Fruit fly (Drosophila melanogaster) whole organism, prepupa: ENCODE measurements around the gene CG43179.

Experiments used
- Blimp-1 ChIP-seq: fragments of 200-800 bp; sonication (Bioruptor generic); optimal IDR thresholded peaks from 3 replicates; lab custom pipeline; 2017; ENCODE audit warnings: missing biosample characterization, missing genetic modification characterization, mild to moderate bottlenecking, moderate library complexity, missing genetic modification reagents
- CG10631 ChIP-seq: fragments of 200-800 bp; sonication (Bioruptor generic); optimal IDR thresholded peaks from 2 replicates; lab custom pipeline; 2016; ENCODE audit warnings: missing biosample characterization, missing genetic modification characterization
- CG11294 ChIP-seq: fragments of 200-800 bp; sonication (Bioruptor generic); IDR thresholded peaks from 2 replicates; pipeline ENCODE4 v1.3.6; 2022; ENCODE audit warnings: missing biosample characterization, missing genetic modification characterization
- CG11762 ChIP-seq: fragments of 200-800 bp; sonication (Bioruptor generic); optimal IDR thresholded peaks from 3 replicates; lab custom pipeline; 2016; ENCODE audit warnings: missing biosample characterization, missing genetic modification characterization; ENCODE audit not compliant: insufficient read depth
- CG1621 ChIP-seq: fragments of 200-800 bp; sonication (Bioruptor generic); optimal IDR thresholded peaks from 3 replicates; lab custom pipeline; 2018; ENCODE audit warnings: missing biosample characterization, mild to moderate bottlenecking, missing genetic modification characterization
- CG3032 ChIP-seq: fragments of 200-800 bp; optimal IDR thresholded peaks from 2 replicates; lab custom pipeline; 2019; ENCODE audit warnings: missing biosample characterization, mild to moderate bottlenecking, missing genetic modification characterization, moderate library complexity
- CG31627 ChIP-seq: fragments of 200-800 bp; sonication (Bioruptor generic); optimal IDR thresholded peaks from 3 replicates; lab custom pipeline; 2016; ENCODE audit warnings: missing biosample characterization, missing genetic modification characterization
- CG32006 ChIP-seq: fragments of 200-800 bp; sonication (Bioruptor generic); optimal IDR thresholded peaks from 3 replicates; lab custom pipeline; 2017; ENCODE audit warnings: missing biosample characterization, mild to moderate bottlenecking, missing genetic modification characterization
- CG34406 ChIP-seq: fragments of 200-800 bp; sonication (Bioruptor generic); optimal IDR thresholded peaks from 3 replicates; lab custom pipeline; 2016; ENCODE audit warnings: missing biosample characterization, missing genetic modification characterization
- CG3919 ChIP-seq: fragments of 200-800 bp; sonication (Bioruptor generic); optimal IDR thresholded peaks from 3 replicates; lab custom pipeline; 2016; ENCODE audit warnings: missing biosample characterization, missing genetic modification characterization
- CG4318 ChIP-seq: fragments of 200-800 bp; sonication (Bioruptor generic); optimal IDR thresholded peaks from 3 replicates; lab custom pipeline; 2017; ENCODE audit warnings: missing biosample characterization, mild to moderate bottlenecking, missing genetic modification characterization
- CG6163 ChIP-seq: fragments of 200-800 bp; sonication (Bioruptor generic); IDR thresholded peaks from 3 replicates; pipeline ENCODE4 v1.3.6; 2022; ENCODE audit warnings: missing biosample characterization, missing genetic modification characterization
- CG6276 ChIP-seq: fragments of 200-800 bp; sonication (Bioruptor generic); optimal IDR thresholded peaks from 2 replicates; lab custom pipeline; 2017; ENCODE audit warnings: missing biosample characterization, mild to moderate bottlenecking, missing genetic modification characterization
- CG6792 ChIP-seq: fragments of 200-800 bp; sonication (Bioruptor generic); optimal IDR thresholded peaks from 3 replicates; lab custom pipeline; 2016; ENCODE audit warnings: missing biosample characterization, missing genetic modification characterization
- CG6854 ChIP-seq: fragments of 200-800 bp; sonication (Bioruptor generic); optimal IDR thresholded peaks from 2 replicates; lab custom pipeline; 2017; ENCODE audit warnings: missing biosample characterization, mild to moderate bottlenecking, missing genetic modification characterization
- CG8119 ChIP-seq: fragments of 200-800 bp; sonication (Bioruptor generic); IDR thresholded peaks from 3 replicates; pipeline ENCODE4 v1.3.6; 2022; ENCODE audit warnings: missing biosample characterization, missing genetic modification characterization
- CG8319 ChIP-seq: fragments of 200-800 bp; sonication (Bioruptor generic); optimal IDR thresholded peaks from 3 replicates; lab custom pipeline; 2016; ENCODE audit warnings: missing biosample characterization, missing genetic modification characterization
- CG8632 ChIP-seq: fragments of 200-800 bp; sonication (Bioruptor generic); optimal IDR thresholded peaks from 3 replicates; lab custom pipeline; 2016; ENCODE audit warnings: missing biosample characterization, missing genetic modification characterization
- CG9139 ChIP-seq: fragments of 200-800 bp; sonication (Bioruptor generic); optimal IDR thresholded peaks from 3 replicates; lab custom pipeline; 2017; ENCODE audit warnings: missing biosample characterization, mild to moderate bottlenecking, missing genetic modification characterization
- Eip75B ChIP-seq: fragments of 200-800 bp; sonication (Bioruptor generic); optimal IDR thresholded peaks from 3 replicates; lab custom pipeline; 2016; ENCODE audit warnings: missing biosample characterization, missing genetic modification characterization
- Ets21C ChIP-seq: fragments of 200-800 bp; sonication (Bioruptor generic); optimal IDR thresholded peaks from 3 replicates; lab custom pipeline; 2016; ENCODE audit warnings: missing biosample characterization, missing genetic modification characterization
- Ets96B ChIP-seq: fragments of 200-800 bp; optimal IDR thresholded peaks from 2 replicates; lab custom pipeline; 2019; ENCODE audit warnings: missing biosample characterization, mild to moderate bottlenecking, missing genetic modification characterization, moderate library complexity
- Gug ChIP-seq: fragments of 200-800 bp; sonication (Bioruptor generic); IDR thresholded peaks from 2 replicates; pipeline ENCODE4 v1.3.6; 2022; ENCODE audit warnings: missing biosample characterization, missing genetic modification characterization
- Hr38 ChIP-seq: sonication (Bioruptor generic); optimal IDR thresholded peaks from 2 replicates; lab custom pipeline; 2016; ENCODE audit warnings: missing biosample characterization, missing genetic modification characterization
- Hr39 ChIP-seq: fragments of 200-800 bp; sonication (Bioruptor generic); optimal IDR thresholded peaks from 2 replicates; lab custom pipeline; 2016; ENCODE audit warnings: missing biosample characterization, missing genetic modification characterization
- Lpt ChIP-seq: fragments of 200-800 bp; sonication (Bioruptor generic); optimal IDR thresholded peaks from 3 replicates; lab custom pipeline; 2016; ENCODE audit warnings: missing biosample characterization, missing genetic modification characterization
- Met ChIP-seq: fragments of 200-800 bp; sonication (Bioruptor generic); optimal IDR thresholded peaks from 3 replicates; lab custom pipeline; 2016; ENCODE audit warnings: missing biosample characterization, missing genetic modification characterization
- OdsH ChIP-seq: fragments of 200-800 bp; sonication (Bioruptor generic); optimal IDR thresholded peaks from 3 replicates; lab custom pipeline; 2016; ENCODE audit warnings: missing biosample characterization, missing genetic modification characterization
- Smox ChIP-seq: fragments of 200-800 bp; sonication (Bioruptor generic); optimal IDR thresholded peaks from 3 replicates; lab custom pipeline; 2016; ENCODE audit warnings: missing biosample characterization, missing genetic modification characterization
- Sox14 ChIP-seq: fragments of 200-800 bp; sonication (Bioruptor generic); optimal IDR thresholded peaks from 3 replicates; lab custom pipeline; 2016; ENCODE audit warnings: missing biosample characterization, missing genetic modification characterization
- Sox15 ChIP-seq: fragments of 200-800 bp; sonication (Bioruptor generic); optimal IDR thresholded peaks from 3 replicates; lab custom pipeline; 2016; ENCODE audit warnings: missing biosample characterization, missing genetic modification characterization
- achi ChIP-seq: fragments of 200-800 bp; sonication (Bioruptor generic); optimal IDR thresholded peaks from 3 replicates; lab custom pipeline; 2016; ENCODE audit warnings: missing biosample characterization, missing genetic modification characterization
- cyc ChIP-seq: fragments of 200-800 bp; sonication (Bioruptor generic); optimal IDR thresholded peaks from 3 replicates; lab custom pipeline; 2016; ENCODE audit warnings: missing biosample characterization, missing genetic modification characterization
- dac ChIP-seq: fragments of 200-800 bp; sonication (Bioruptor generic); optimal IDR thresholded peaks from 2 replicates; lab custom pipeline; 2017; ENCODE audit warnings: missing biosample characterization, mild to moderate bottlenecking, missing genetic modification characterization
- dsx ChIP-seq: fragments of 200-800 bp; optimal IDR thresholded peaks from 3 replicates; lab custom pipeline; 2019; ENCODE audit warnings: missing biosample characterization, mild to moderate bottlenecking, missing genetic modification characterization, moderate library complexity; ENCODE audit not compliant: poor library complexity, severe bottlenecking
- lz ChIP-seq: fragments of 200-800 bp; sonication (Bioruptor generic); optimal IDR thresholded peaks from 3 replicates; lab custom pipeline; 2016; ENCODE audit warnings: missing biosample characterization, missing genetic modification characterization
- net ChIP-seq: fragments of 200-800 bp; sonication (Bioruptor generic); optimal IDR thresholded peaks from 3 replicates; lab custom pipeline; 2016; ENCODE audit warnings: missing biosample characterization, missing genetic modification characterization
- pdm3 ChIP-seq: fragments of 200-800 bp; sonication (Bioruptor generic); optimal IDR thresholded peaks from 3 replicates; lab custom pipeline; 2016; ENCODE audit warnings: missing biosample characterization, missing genetic modification characterization
- salr ChIP-seq, 2 experiments: fragments of 200-800 bp; sonication (Bioruptor generic); optimal IDR thresholded peaks; 3 replicates each; lab custom pipeline; 2016 to 2018; ENCODE audit warnings: missing biosample characterization in 2 of 2, missing genetic modification characterization in 2 of 2, mild to moderate bottlenecking in 1 of 2
- spab ChIP-seq: fragments of 200-800 bp; sonication (Bioruptor generic); optimal IDR thresholded peaks from 2 replicates; lab custom pipeline; 2017; ENCODE audit warnings: missing biosample characterization, mild to moderate bottlenecking, missing genetic modification characterization, missing genetic modification reagents
- ss ChIP-seq, 2 experiments: fragments of 200-800 bp; sonication (Bioruptor generic); optimal IDR thresholded peaks; 2 replicates in 1 of 2; 3 replicates in 1 of 2; lab custom pipeline; 2017 to 2018; ENCODE audit warnings: mild to moderate bottlenecking in 2 of 2, missing biosample characterization in 2 of 2, missing genetic modification characterization in 2 of 2, moderate library complexity in 1 of 2
- svp ChIP-seq: fragments of 200-800 bp; sonication (Bioruptor generic); peaks from one replicate; lab custom pipeline; 2016; ENCODE audit warnings: missing biosample characterization, missing genetic modification characterization
- topi ChIP-seq: fragments of 200-800 bp; sonication (Bioruptor generic); optimal IDR thresholded peaks from 3 replicates; lab custom pipeline; 2016; ENCODE audit warnings: missing biosample characterization, missing genetic modification characterization
- vri ChIP-seq: fragments of 200-800 bp; sonication (Bioruptor generic); optimal IDR thresholded peaks from 3 replicates; lab custom pipeline; 2016; ENCODE audit warnings: missing biosample characterization, mild to moderate bottlenecking, missing genetic modification characterization

Gene CG43179

DNA sequence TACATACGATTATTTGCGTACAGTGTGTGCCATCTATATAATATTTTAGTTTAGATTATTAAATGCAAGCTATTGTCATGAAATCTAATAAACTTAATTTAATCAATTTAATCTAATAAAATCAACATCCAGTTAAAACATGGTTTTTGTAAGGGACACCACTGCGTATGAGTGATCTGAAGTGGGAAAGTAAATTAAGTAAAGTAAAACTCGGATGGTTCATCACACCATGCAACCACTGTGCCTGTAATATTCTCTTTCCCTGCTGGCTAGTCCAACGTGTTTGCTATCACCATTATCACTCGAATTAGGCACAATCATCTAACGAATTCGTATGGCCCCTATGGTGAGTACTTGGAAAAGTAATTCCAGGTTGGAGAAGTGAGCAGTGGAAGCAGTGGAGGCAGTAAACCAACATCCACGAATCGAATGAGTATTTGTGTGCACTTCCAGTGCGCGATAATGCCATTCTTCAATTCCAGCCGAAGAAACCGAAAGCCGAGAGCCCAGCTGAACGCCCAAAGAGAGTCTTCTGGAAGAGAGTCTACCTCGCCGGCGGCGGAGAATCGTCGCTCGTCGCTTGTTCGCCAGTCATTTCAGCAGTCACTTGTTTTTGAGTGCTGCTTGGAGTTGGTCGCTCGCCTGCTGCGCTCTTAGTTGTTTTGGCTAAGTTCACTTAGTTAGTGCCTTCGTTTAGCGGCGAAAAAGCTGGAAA lies 32.9 kb downstream of the CG43179 start, which contains the start of gene red (continued):
- TF ChIP-seq pdm3 (GFP tag; lab: Kevin White, UChicago) (peak; percentile 10), svp (GFP tag; lab: Kevin White, UChicago) (peak; percentile 67), salr (GFP tag; optimal IDR thresholded peaks at IDR 0.05; lab: Kevin White, UChicago) (no peak), cyc (GFP tag; lab: Kevin White, UChicago) (no peak), CG3919 (GFP tag; lab: Kevin White, UChicago) (no peak), spab (GFP tag; lab: Kevin White, UChicago) (no peak), lz (GFP tag; lab: Kevin White, UChicago) (no peak), CG6276 (peak; percentile 58), CG10631 (GFP tag; lab: Kevin White, UChicago) (peak; percentile 35), achi (GFP tag; lab: Kevin White, UChicago) (peak; percentile 34), Hr38 (GFP tag; lab: Kevin White, UChicago) (no peak), CG11762 (GFP tag; lab: Kevin White, UChicago) (no peak), CG8632 (GFP tag; lab: Kevin White, UChicago) (no peak), Lpt (GFP tag; lab: Kevin White, UChicago) (peak; percentile 28), Sox15 (GFP tag; lab: Kevin White, UChicago) (no peak), CG6854 (GFP tag; lab: Kevin White, UChicago) (peak; percentile 64), Ets21C (GFP tag; lab: Kevin White, UChicago) (no peak), dac (GFP tag; lab: Kevin White, UChicago) (no peak)

DNA sequence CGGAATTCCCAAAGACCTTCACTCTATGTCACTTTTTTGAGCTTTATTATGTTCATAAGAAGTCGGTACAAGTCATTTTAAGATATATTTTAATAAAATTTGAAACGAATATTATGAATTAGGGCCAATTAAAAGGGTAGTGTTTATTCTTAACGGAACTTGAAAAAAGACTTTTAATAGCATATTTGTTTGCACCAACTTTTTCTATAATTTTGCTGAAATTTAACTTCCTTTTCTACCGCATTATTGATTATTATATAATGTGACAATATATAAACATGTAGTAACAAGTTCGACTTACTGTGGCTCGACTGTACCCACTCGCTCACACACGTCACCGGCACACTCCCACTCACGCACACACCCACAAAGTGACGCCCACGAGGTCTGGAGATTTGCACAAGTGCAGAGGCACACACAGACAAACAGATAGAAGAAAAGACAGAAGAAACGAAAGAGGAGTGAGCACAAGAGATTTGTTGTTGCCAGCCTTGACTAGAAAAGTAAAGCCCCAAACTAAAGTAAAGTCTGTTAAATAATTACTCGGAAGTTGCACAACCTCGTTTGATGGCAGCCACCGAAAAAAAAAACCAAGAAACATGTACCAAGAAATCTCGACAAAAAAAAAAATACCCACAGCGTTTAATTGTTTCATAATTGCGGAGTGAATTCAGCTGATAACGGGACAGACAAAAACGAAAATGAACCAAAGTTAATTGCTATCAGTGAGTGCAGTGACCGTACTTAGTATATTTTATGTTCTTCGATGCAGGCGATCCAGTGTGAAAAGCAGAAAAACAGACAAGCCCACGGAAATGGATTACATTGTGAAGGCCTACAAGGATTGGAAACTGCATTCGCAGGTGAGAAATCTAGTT lies 34.3 kb downstream of the CG43179 start:
- TF ChIP-seq Gug (peak; percentile 33; the same call in 1 of the 2 replicates), ss (GFP tag; optimal IDR thresholded peaks at IDR 0.05; lab: Kevin White, UChicago) (peak in 1 of 2 experiments; percentile 44), dsx (GFP tag; lab: Kevin White, UChicago) (peak; percentile 6), CG9139 (GFP tag; lab: Kevin White, UChicago) (no peak), CG8319 (GFP tag; lab: Kevin White, UChicago) (no peak), CG8119 (GFP tag; lab: Robert Waterston, UW) (peak; percentile 68), CG34406 (GFP tag; lab: Kevin White, UChicago) (peak; percentile 43), Ets96B (tag; lab: Kevin White, UChicago) (peak; percentile 57), CG11294 (GFP tag; lab: Robert Waterston, UW) (no peak), svp (GFP tag; lab: Kevin White, UChicago) (peak; percentile 79), CG6163 (GFP tag; lab: Robert Waterston, UW) (peak; percentile 55), pdm3 (GFP tag; lab: Kevin White, UChicago) (peak; percentile 64), OdsH (peak; percentile 61), dac (GFP tag; lab: Kevin White, UChicago) (peak; percentile 16), Sox15 (GFP tag; lab: Kevin White, UChicago) (peak; percentile 17), CG31627 (GFP tag; lab: Kevin White, UChicago) (peak; percentile 40), Hr39 (peak; percentile 41), spab (GFP tag; lab: Kevin White, UChicago) (peak; percentile 29), CG4318 (GFP tag; lab: Kevin White, UChicago) (peak; percentile 58), Sox14 (GFP tag; lab: Kevin White, UChicago) (peak; percentile 39), Lpt (GFP tag; lab: Kevin White, UChicago) (peak; percentile 28), lz (GFP tag; lab: Kevin White, UChicago) (peak; percentile 54), Eip75B (peak; percentile 28), Hr38 (GFP tag; lab: Kevin White, UChicago) (no peak), net (GFP tag; lab: Kevin White, UChicago) (peak; percentile 39), CG32006 (GFP tag; lab: Kevin White, UChicago) (peak; percentile 81), Blimp-1 (peak; percentile 0), Smox (GFP tag; lab: Kevin White, UChicago) (peak; percentile 58), CG3032 (tag; lab: Kevin White, UChicago) (peak; percentile 41), vri (GFP tag; lab: Kevin White, UChicago) (peak; percentile 82), salr (GFP tag; optimal IDR thresholded peaks at IDR 0.05; lab: Kevin White, UChicago) (peak in 1 of 2 experiments; percentile 16), CG8632 (GFP tag; lab: Kevin White, UChicago) (peak; percentile 44), topi (peak; percentile 57), CG1621 (no peak), achi (GFP tag; lab: Kevin White, UChicago) (peak; percentile 45), Met (peak; percentile 63), CG6276 (peak; percentile 66), CG6792 (GFP tag; lab: Kevin White, UChicago) (peak; percentile 32)
